ENCODE assay signal across 6 worm cellular contexts in genomic region chrV:20074345-20074744, ce11.
TF ChIP-seq lines count a peak whose summit lies in the region.

No protein-coding gene starts in this region.

TF ChIP-seq in whole organism, L1 larva, 84 proteins besides CTCF, POLR2A, EP300 and RAD21:
- TF ChIP-seq skn-1 (tag; optimal IDR thresholded peaks at IDR 0.05; lab: Kevin White, UChicago) = no peak
- no peak for TF ChIP-seq swsn-7 (tag; optimal IDR thresholded peaks at IDR 0.05; lab: Kevin White, UChicago)
- no peak for TF ChIP-seq isw-1 (GFP tag; IDR thresholded peaks at IDR 0.05; lab: Robert Waterston, UW)
- TF ChIP-seq nhr-47 (tag; optimal IDR thresholded peaks at IDR 0.05; lab: Kevin White, UChicago) = no peak
- TF ChIP-seq ztf-11 (tag; optimal IDR thresholded peaks at IDR 0.05; lab: Kevin White, UChicago) = no peak
- TF ChIP-seq nhr-20 (tag; optimal IDR thresholded peaks at IDR 0.05; lab: Kevin White, UChicago) = no peak
- TF ChIP-seq lin-35 (GFP tag; optimal IDR thresholded peaks at IDR 0.05; lab: Kevin White, UChicago) = peak in 1 of 2 experiments; percentile 13
- peak; percentile 53 for TF ChIP-seq elt-2 (tag; optimal IDR thresholded peaks at IDR 0.05; lab: Kevin White, UChicago)
- TF ChIP-seq snu-23 (GFP tag; optimal IDR thresholded peaks at IDR 0.05; lab: Kevin White, UChicago) = no peak
- TF ChIP-seq unc-62 (GFP tag; optimal IDR thresholded peaks at IDR 0.05; lab: Kevin White, UChicago) = no peak
- TF ChIP-seq ceh-63 (GFP tag; optimal IDR thresholded peaks at IDR 0.05; lab: Kevin White, UChicago) = no peak
- TF ChIP-seq Y116A8C.19 (tag; optimal IDR thresholded peaks at IDR 0.05; lab: Kevin White, UChicago; ENCODE audit: borderline replicate concordance) = no peak
- TF ChIP-seq zag-1 (tag; optimal IDR thresholded peaks at IDR 0.05; lab: Kevin White, UChicago) = no peak
- no peak for TF ChIP-seq ztf-4 (tag; optimal IDR thresholded peaks at IDR 0.05; lab: Kevin White, UChicago)
- TF ChIP-seq nhr-76 (tag; optimal IDR thresholded peaks at IDR 0.05; lab: Kevin White, UChicago) = no peak

TF ChIP-seq in whole organism, L2 larva, 48 proteins besides CTCF, POLR2A, EP300 and RAD21:
- TF ChIP-seq gmeb-1 (tag; optimal IDR thresholded peaks at IDR 0.05; lab: Kevin White, UChicago) = peak; percentile 27
- TF ChIP-seq fos-1 (tag; optimal IDR thresholded peaks at IDR 0.05; lab: Kevin White, UChicago) = peak; percentile 16
- no peak for TF ChIP-seq dmd-4 (tag; optimal IDR thresholded peaks at IDR 0.05; lab: Kevin White, UChicago)

TF ChIP-seq in whole organism, L3 larva, 47 proteins besides CTCF, POLR2A, EP300 and RAD21:
- TF ChIP-seq pqm-1 (tag; optimal IDR thresholded peaks at IDR 0.05; lab: Kevin White, UChicago) (peak; percentile 60), elt-2 (tag; optimal IDR thresholded peaks at IDR 0.05; lab: Kevin White, UChicago) (peak; percentile 82), pha-4 (tag; optimal IDR thresholded peaks at IDR 0.05; lab: Kevin White, UChicago) (peak; percentile 8), lin-15B (tag; optimal IDR thresholded peaks at IDR 0.05; lab: Kevin White, UChicago) (no peak)

TF ChIP-seq in whole organism, L4 larva, 104 proteins besides CTCF, POLR2A, EP300 and RAD21:
- no peak for TF ChIP-seq rbr-2 (tag; optimal IDR thresholded peaks at IDR 0.05; lab: Kevin White, UChicago)
- no peak for TF ChIP-seq dmd-8 (GFP tag; IDR thresholded peaks at IDR 0.05; lab: Robert Waterston, UW)
- no peak for TF ChIP-seq daf-16 (GFP tag; optimal IDR thresholded peaks at IDR 0.05; lab: Kevin White, UChicago)
- peak; percentile 81 for TF ChIP-seq daf-16 (tag; optimal IDR thresholded peaks at IDR 0.05; lab: Kevin White, UChicago)
- peak; percentile 21 for TF ChIP-seq pqm-1 (tag; optimal IDR thresholded peaks at IDR 0.05; lab: Kevin White, UChicago)
- TF ChIP-seq set-16 (GFP tag; IDR thresholded peaks at IDR 0.05; lab: Robert Waterston, UW) = no peak
- TF ChIP-seq dve-1 (tag; optimal IDR thresholded peaks at IDR 0.05; lab: Kevin White, UChicago; ENCODE audit: insufficient read depth) = peak; percentile 12
- no peak for TF ChIP-seq gei-8 (GFP tag; optimal IDR thresholded peaks at IDR 0.05; lab: Kevin White, UChicago)
- no peak for TF ChIP-seq F49E8.2 (tag; optimal IDR thresholded peaks at IDR 0.05; lab: Kevin White, UChicago; ENCODE audit: borderline replicate concordance)
- TF ChIP-seq nhr-28 (tag; optimal IDR thresholded peaks at IDR 0.05; lab: Kevin White, UChicago) = peak; percentile 3

TF ChIP-seq in whole organism, late embryonic, 69 proteins besides CTCF, POLR2A, EP300 and RAD21:
- TF ChIP-seq ceh-18 (tag; optimal IDR thresholded peaks at IDR 0.05; lab: Kevin White, UChicago) (no peak), hlh-8 (tag; optimal IDR thresholded peaks at IDR 0.05; lab: Kevin White, UChicago) (no peak), ceh-45 (GFP tag; IDR thresholded peaks at IDR 0.05; lab: Robert Waterston, UW) (no peak), elt-2 (tag; optimal IDR thresholded peaks at IDR 0.05; lab: Kevin White, UChicago) (peak; percentile 68), tbx-7 (tag; optimal IDR thresholded peaks at IDR 0.05; lab: Kevin White, UChicago) (no peak), ceh-9 (tag; optimal IDR thresholded peaks at IDR 0.05; lab: Kevin White, UChicago) (no peak)

TF ChIP-seq in whole organism, young adult, 124 proteins besides CTCF, POLR2A, EP300 and RAD21:
- TF ChIP-seq F57C9.4 (tag; optimal IDR thresholded peaks at IDR 0.05; lab: Kevin White, UChicago) = no peak
- TF ChIP-seq unc-62 (GFP tag; optimal IDR thresholded peaks at IDR 0.05; lab: Kevin White, UChicago) = peak; percentile 73
- peak; percentile 24 for TF ChIP-seq nhr-80 (tag; optimal IDR thresholded peaks at IDR 0.05; lab: Kevin White, UChicago)
